Fruit fly (Drosophila melanogaster) whole organism, wandering third instar larva: Measurements from ENCODE around the gene Sgs3.

ENCODE experiments used
- Abd-B ChIP-seq: fragments of >200 bp; optimal IDR thresholded peaks from 2 replicates; lab custom pipeline; 2017; ENCODE audit warnings: missing biosample characterization, missing genetic modification characterization
- CG32264 ChIP-seq: fragments of 200-800 bp; sonication (Bioruptor generic); optimal IDR thresholded peaks from 2 replicates; lab custom pipeline; 2016; ENCODE audit warnings: missing biosample characterization, missing genetic modification characterization
- Hr78 ChIP-seq: fragments of >200 bp; optimal IDR thresholded peaks from 2 replicates; lab custom pipeline; 2017; ENCODE audit warnings: missing biosample characterization, missing genetic modification characterization
- Hr83 ChIP-seq: fragments of 200-300 bp; sonication (Bioruptor generic); optimal IDR thresholded peaks from 2 replicates; lab custom pipeline; 2016; ENCODE audit warnings: missing biosample characterization, mild to moderate bottlenecking, missing genetic modification characterization, moderate library complexity; ENCODE audit not compliant: poor library complexity, severe bottlenecking
- Jra ChIP-seq: sonication (Bioruptor generic); optimal IDR thresholded peaks from 2 replicates; lab custom pipeline; 2016; ENCODE audit warnings: missing biosample characterization, missing genetic modification characterization
- Mio ChIP-seq: sonication (Bioruptor generic); optimal IDR thresholded peaks from 2 replicates; lab custom pipeline; 2016; ENCODE audit warnings: missing biosample characterization, missing genetic modification characterization
- Myc ChIP-seq: fragments of >200 bp; optimal IDR thresholded peaks from 2 replicates; lab custom pipeline; 2017
- OdsH ChIP-seq: fragments of 200-800 bp; sonication (Bioruptor generic); optimal IDR thresholded peaks from 2 replicates; lab custom pipeline; 2016; ENCODE audit warnings: missing biosample characterization, mild to moderate bottlenecking, missing genetic modification characterization
- br ChIP-seq: fragments of 200-800 bp; sonication (Bioruptor generic); optimal IDR thresholded peaks from 2 replicates; lab custom pipeline; 2016; ENCODE audit warnings: missing biosample characterization, missing genetic modification characterization
- dsf ChIP-seq: sonication (Bioruptor generic); optimal IDR thresholded peaks from 2 replicates; lab custom pipeline; 2016; ENCODE audit warnings: missing biosample characterization, missing genetic modification characterization, borderline replicate concordance
- ey ChIP-seq: fragments of 200-800 bp; sonication (Bioruptor generic); optimal IDR thresholded peaks from 2 replicates; lab custom pipeline; 2016; ENCODE audit warnings: missing biosample characterization, missing genetic modification characterization
- pan ChIP-seq: fragments of >200 bp; optimal IDR thresholded peaks from 2 replicates; lab custom pipeline; 2017
- psq ChIP-seq: fragments of 200-800 bp; sonication (Bioruptor generic); optimal IDR thresholded peaks from 3 replicates; lab custom pipeline; 2017; ENCODE audit warnings: missing biosample characterization, mild to moderate bottlenecking, missing genetic modification characterization, moderate library complexity

- TF ChIP-seq psq (GFP tag; lab: Kevin White, UChicago) (no peak), OdsH (GFP tag; lab: Kevin White, UChicago) (no peak), Abd-B (GFP tag; lab: Kevin White, UChicago) (no peak), ey (GFP tag; lab: Kevin White, UChicago) (no peak), br (GFP tag; lab: Kevin White, UChicago) (no peak), CG32264 (no peak), Hr83 (GFP tag; lab: Kevin White, UChicago) (no peak), Myc (no peak), dsf (GFP tag; lab: Kevin White, UChicago) (no peak), Jra (GFP tag; lab: Kevin White, UChicago) (no peak), Mio (GFP tag; lab: Kevin White, UChicago) (no peak), pan (lab: Kevin White, UChicago) (no peak), Hr78 (no peak)
Observed at dm6 chr3L:11550359-11551056, 38.5 kb downstream of the Sgs3 start.
